Worm (Caenorhabditis elegans) whole organism, late embryonic: Measurements from ENCODE around the gene maoc-1.

Experiments
- odd-2 ChIP-seq: sonication (generic microtip); optimal IDR thresholded peaks from 2 replicates; lab custom pipeline; 2017; ENCODE audit warnings: antibody characterized with exemption, mild to moderate bottlenecking, missing genetic modification characterization, missing compliant biosample characterization
- pqm-1 ChIP-seq: sonication (generic microtip); optimal IDR thresholded peaks from 2 replicates; lab custom pipeline; 2016; ENCODE audit warnings: missing genetic modification characterization, missing compliant biosample characterization

ce11 chrII:7224074-7224473 lies 28.0 kb downstream of the maoc-1 start:
- TF ChIP-seq pqm-1 (no peak), odd-2 (tag; lab: Kevin White, UChicago) (no peak)
